Worm (Caenorhabditis elegans) whole organism, young adult: ENCODE results near the gene asp-5.

Experiments used
- B0019.2 ChIP-seq: fragments of 200-800 bp; sonication (Bioruptor generic); conservative IDR thresholded peaks from 2 replicates; pipeline ENCODE4 v1.3.6; 2022; ENCODE audit warnings: missing genetic modification reagents, missing genetic modification characterization, missing compliant biosample characterization
- B0261.1 ChIP-seq: sonication (generic microtip); optimal IDR thresholded peaks from 2 replicates; lab custom pipeline; 2016; ENCODE audit warnings: mild to moderate bottlenecking, missing genetic modification characterization, moderate library complexity, missing compliant biosample characterization
- B0336.3 ChIP-seq: fragments of 200-800 bp; sonication (Bioruptor generic); IDR thresholded peaks from 2 replicates; pipeline ENCODE4 v1.3.6; 2022; ENCODE audit warnings: missing genetic modification characterization, missing compliant biosample characterization
- C06A6.2 ChIP-seq: fragments of 200-800 bp; sonication (Bioruptor generic); conservative IDR thresholded peaks from 2 replicates; pipeline ENCODE4 v1.3.6; 2022; ENCODE audit warnings: missing genetic modification characterization, missing compliant biosample characterization
- F10E7.11 ChIP-seq: sonication (generic microtip); optimal IDR thresholded peaks from 2 replicates; lab custom pipeline; 2017; ENCODE audit warnings: mild to moderate bottlenecking, missing genetic modification characterization, moderate library complexity, missing compliant biosample characterization
- F33H1.4 ChIP-seq: fragments of 200-800 bp; sonication (Bioruptor generic); IDR thresholded peaks from 2 replicates; pipeline ENCODE4 v1.3.6; 2022; ENCODE audit warnings: missing genetic modification reagents, missing genetic modification characterization, missing compliant biosample characterization
- K12H6.12 ChIP-seq: fragments of 200-800 bp; sonication (Bioruptor generic); optimal IDR thresholded peaks from 2 replicates; lab custom pipeline; 2018; ENCODE audit warnings: mild to moderate bottlenecking, missing genetic modification characterization, missing compliant biosample characterization
- Y53G8AR.9 ChIP-seq: fragments of 200-800 bp; sonication (Bioruptor generic); conservative IDR thresholded peaks from 2 replicates; pipeline ENCODE4 v1.3.6; 2022; ENCODE audit warnings: missing genetic modification reagents, missing genetic modification characterization, missing compliant biosample characterization
- ZK185.1 ChIP-seq: sonication (generic microtip); optimal IDR thresholded peaks from 2 replicates; lab custom pipeline; 2016; ENCODE audit warnings: mild to moderate bottlenecking, missing genetic modification characterization, missing compliant biosample characterization; ENCODE audit not compliant: poor library complexity, severe bottlenecking
- akir-1 ChIP-seq: fragments of 200-800 bp; sonication (Bioruptor generic); optimal IDR thresholded peaks from 2 replicates; lab custom pipeline; 2018; ENCODE audit warnings: mild to moderate bottlenecking, missing genetic modification characterization, moderate library complexity, missing compliant biosample characterization
- aptf-3 ChIP-seq: fragments of 200-800 bp; sonication (Bioruptor generic); IDR thresholded peaks from 2 replicates; pipeline ENCODE4 v1.3.6; 2022; ENCODE audit warnings: missing genetic modification characterization, missing compliant biosample characterization
- attf-3 ChIP-seq: fragments of 200-800 bp; sonication (Bioruptor generic); conservative IDR thresholded peaks from 2 replicates; pipeline ENCODE4 v1.3.6; 2022; ENCODE audit warnings: missing genetic modification reagents, missing genetic modification characterization, missing compliant biosample characterization
- attf-5 ChIP-seq: fragments of 200-800 bp; sonication (Bioruptor generic); optimal IDR thresholded peaks from 2 replicates; lab custom pipeline; 2018; ENCODE audit warnings: mild to moderate bottlenecking, missing genetic modification characterization, missing compliant biosample characterization
- bed-1 ChIP-seq: fragments of 200-800 bp; sonication (Bioruptor generic); IDR thresholded peaks from 2 replicates; pipeline ENCODE4 v1.3.6; 2022; ENCODE audit warnings: missing genetic modification reagents, missing genetic modification characterization, missing compliant biosample characterization
- ccch-3 ChIP-seq: fragments of 200-800 bp; sonication (Bioruptor generic); optimal IDR thresholded peaks from 2 replicates; lab custom pipeline; 2018; ENCODE audit warnings: mild to moderate bottlenecking, missing genetic modification characterization, missing compliant biosample characterization
- ceh-58 ChIP-seq: fragments of 200-800 bp; sonication (Bioruptor generic); IDR thresholded peaks from 2 replicates; pipeline ENCODE4 v1.3.6; 2022; ENCODE audit warnings: missing genetic modification characterization, missing compliant biosample characterization
- ceh-79 ChIP-seq: sonication (generic microtip); optimal IDR thresholded peaks from 2 replicates; lab custom pipeline; 2017; ENCODE audit warnings: mild to moderate bottlenecking, missing genetic modification characterization, missing compliant biosample characterization
- chd-7 ChIP-seq: sonication (generic microtip); optimal IDR thresholded peaks from 2 replicates; lab custom pipeline; 2016; ENCODE audit warnings: mild to moderate bottlenecking, missing genetic modification characterization, moderate library complexity, missing compliant biosample characterization
- die-1 ChIP-seq: sonication (generic microtip); optimal IDR thresholded peaks from 2 replicates; lab custom pipeline; 2016; ENCODE audit warnings: missing genotype, mild to moderate bottlenecking, missing genetic modification characterization, missing compliant biosample characterization
- dpl-1 ChIP-seq: fragments of 150-350 bp; optimal IDR thresholded peaks from 2 replicates; lab custom pipeline; 2014; ENCODE audit warnings: missing biosample characterization, missing genetic modification reagents, missing genetic modification characterization
- efl-1 ChIP-seq: fragments of 150-350 bp; optimal IDR thresholded peaks from 2 replicates; lab custom pipeline; 2014; ENCODE audit warnings: missing biosample characterization, missing genetic modification reagents, missing genetic modification characterization
- egrh-3 ChIP-seq: fragments of 200-800 bp; sonication (Bioruptor generic); IDR thresholded peaks from 2 replicates; pipeline ENCODE4 v1.3.6; 2022; ENCODE audit warnings: missing genetic modification reagents, missing genetic modification characterization, missing compliant biosample characterization
- fkh-3 ChIP-seq: sonication (generic microtip); optimal IDR thresholded peaks from 2 replicates; lab custom pipeline; 2016; ENCODE audit warnings: mild to moderate bottlenecking, missing genetic modification characterization, missing compliant biosample characterization
- hmg-20 ChIP-seq: fragments of 200-800 bp; sonication (Bioruptor generic); IDR thresholded peaks from 2 replicates; pipeline ENCODE4 v1.3.6; 2022; ENCODE audit warnings: missing genetic modification reagents, missing genetic modification characterization, missing compliant biosample characterization
- hrde-1 ChIP-seq: sonication (generic microtip); optimal IDR thresholded peaks from 2 replicates; lab custom pipeline; 2016; ENCODE audit warnings: missing genetic modification characterization, mild to moderate bottlenecking, missing compliant biosample characterization, moderate library complexity, missing genotype, missing genetic modification reagents, borderline replicate concordance
- lag-1 ChIP-seq: fragments of 200-800 bp; sonication (Bioruptor generic); IDR thresholded peaks from 2 replicates; pipeline ENCODE4 v1.3.6; 2022; ENCODE audit warnings: missing genetic modification reagents, missing genetic modification characterization, missing compliant biosample characterization
- lir-1 ChIP-seq: fragments of 200-800 bp; sonication (Bioruptor generic); conservative IDR thresholded peaks from 2 replicates; pipeline ENCODE4 v1.3.6; 2022; ENCODE audit warnings: missing genetic modification reagents, missing genetic modification characterization, missing compliant biosample characterization
- lsl-1 ChIP-seq: fragments of 200-800 bp; sonication (Bioruptor generic); optimal IDR thresholded peaks from 2 replicates; lab custom pipeline; 2018; ENCODE audit warnings: mild to moderate bottlenecking, missing genetic modification characterization, moderate library complexity, missing compliant biosample characterization
- mcd-1 ChIP-seq: fragments of 200-800 bp; sonication (Bioruptor generic); IDR thresholded peaks from 2 replicates; pipeline ENCODE4 v1.3.6; 2022; ENCODE audit warnings: missing genetic modification reagents, missing genetic modification characterization, missing compliant biosample characterization
- mel-28 ChIP-seq: sonication (generic microtip); optimal IDR thresholded peaks from 2 replicates; lab custom pipeline; 2016; ENCODE audit warnings: borderline replicate concordance, mild to moderate bottlenecking, missing genetic modification characterization, missing compliant biosample characterization
- mes-4 ChIP-seq: sonication (generic microtip); optimal IDR thresholded peaks from 2 replicates; lab custom pipeline; 2016; ENCODE audit warnings: missing genotype, missing genetic modification characterization, missing compliant biosample characterization
- mxl-1 ChIP-seq: sonication (generic microtip); optimal IDR thresholded peaks from 2 replicates; lab custom pipeline; 2016; ENCODE audit warnings: missing genetic modification characterization, missing compliant biosample characterization
- nhr-120 ChIP-seq: fragments of 200-800 bp; sonication (Bioruptor generic); IDR thresholded peaks from 2 replicates; pipeline ENCODE4 v1.3.6; 2022; ENCODE audit warnings: missing genetic modification characterization, missing compliant biosample characterization
- nhr-179 ChIP-seq: sonication (generic microtip); optimal IDR thresholded peaks from 2 replicates; lab custom pipeline; 2016; ENCODE audit warnings: mild to moderate bottlenecking, missing genetic modification characterization, missing compliant biosample characterization
- pha-4 ChIP-seq: fragments of 150-350 bp; sonication (generic microtip); optimal IDR thresholded peaks from 2 replicates; lab custom pipeline; 2014; ENCODE audit warnings: missing biosample characterization, missing genetic modification reagents, missing genetic modification characterization
- rcor-1 ChIP-seq: fragments of 200-800 bp; sonication (Bioruptor generic); IDR thresholded peaks from 2 replicates; pipeline ENCODE4 v1.3.6; 2022; ENCODE audit warnings: missing genetic modification reagents, missing genetic modification characterization, missing compliant biosample characterization
- sdz-38 ChIP-seq: sonication (generic microtip); optimal IDR thresholded peaks from 2 replicates; lab custom pipeline; 2016; ENCODE audit warnings: missing genotype, missing genetic modification characterization, missing compliant biosample characterization
- snpc-1.1 ChIP-seq: sonication (generic microtip); optimal IDR thresholded peaks from 2 replicates; lab custom pipeline; 2017; ENCODE audit warnings: missing genetic modification characterization, mild to moderate bottlenecking, missing compliant biosample characterization, antibody characterized with exemption, moderate library complexity, missing genotype, missing genetic modification reagents; ENCODE audit not compliant: insufficient read depth
- snpc-1.3 ChIP-seq: sonication (generic microtip); optimal IDR thresholded peaks from 2 replicates; lab custom pipeline; 2017; ENCODE audit warnings: missing genetic modification characterization, mild to moderate bottlenecking, missing compliant biosample characterization, antibody characterized with exemption, moderate library complexity, missing genotype, missing genetic modification reagents; ENCODE audit not compliant: insufficient read depth
- snpc-3.4 ChIP-seq: sonication (generic microtip); optimal IDR thresholded peaks from 2 replicates; lab custom pipeline; 2017; ENCODE audit warnings: missing genetic modification characterization, mild to moderate bottlenecking, missing compliant biosample characterization, antibody characterized with exemption, moderate library complexity, missing genotype, missing genetic modification reagents
- snpc-4 ChIP-seq, 5 experiments: fragments of 150-350 bp in 1 of 5; sonication (generic microtip) in 4 of 5; optimal IDR thresholded peaks; 2 replicates each; lab custom pipeline; 2014 to 2018; ENCODE audit warnings: missing genetic modification characterization in 5 of 5, missing biosample characterization in 3 of 5, antibody characterized with exemption in 2 of 5, mild to moderate bottlenecking in 2 of 5, missing compliant biosample characterization in 2 of 5, missing genotype in 2 of 5, moderate library complexity in 2 of 5, missing genetic modification reagents in 1 of 5
- somi-1 ChIP-seq: fragments of 200-800 bp; sonication (Bioruptor generic); optimal IDR thresholded peaks from 2 replicates; lab custom pipeline; 2018; ENCODE audit warnings: mild to moderate bottlenecking, missing genetic modification characterization, missing compliant biosample characterization
- tlf-1 ChIP-seq: fragments of 200-800 bp; sonication (Bioruptor generic); optimal IDR thresholded peaks from 2 replicates; lab custom pipeline; 2018; ENCODE audit warnings: mild to moderate bottlenecking, missing genetic modification characterization, missing compliant biosample characterization
- ztf-18 ChIP-seq: sonication (generic microtip); optimal IDR thresholded peaks from 2 replicates; lab custom pipeline; 2016; ENCODE audit warnings: missing genotype, mild to moderate bottlenecking, missing genetic modification characterization, missing compliant biosample characterization
- ztf-22 ChIP-seq: fragments of 200-800 bp; sonication (Bioruptor generic); optimal IDR thresholded peaks from 2 replicates; lab custom pipeline; 2018; ENCODE audit warnings: mild to moderate bottlenecking, missing genetic modification characterization, moderate library complexity, missing compliant biosample characterization
- ztf-25 ChIP-seq: fragments of 200-800 bp; sonication (Bioruptor generic); IDR thresholded peaks from 2 replicates; pipeline ENCODE4 v1.3.6; 2022; ENCODE audit warnings: missing genetic modification reagents, missing genetic modification characterization, missing compliant biosample characterization
- ztf-3 ChIP-seq: fragments of 200-800 bp; sonication (Bioruptor generic); optimal IDR thresholded peaks from 2 replicates; lab custom pipeline; 2018; ENCODE audit warnings: mild to moderate bottlenecking, missing genetic modification characterization, missing compliant biosample characterization
- ztf-6 ChIP-seq: fragments of 200-800 bp; sonication (Bioruptor generic); IDR thresholded peaks from 2 replicates; pipeline ENCODE4 v1.3.6; 2022; ENCODE audit warnings: missing genetic modification reagents, missing genetic modification characterization, missing compliant biosample characterization

Gene asp-5

DNA sequence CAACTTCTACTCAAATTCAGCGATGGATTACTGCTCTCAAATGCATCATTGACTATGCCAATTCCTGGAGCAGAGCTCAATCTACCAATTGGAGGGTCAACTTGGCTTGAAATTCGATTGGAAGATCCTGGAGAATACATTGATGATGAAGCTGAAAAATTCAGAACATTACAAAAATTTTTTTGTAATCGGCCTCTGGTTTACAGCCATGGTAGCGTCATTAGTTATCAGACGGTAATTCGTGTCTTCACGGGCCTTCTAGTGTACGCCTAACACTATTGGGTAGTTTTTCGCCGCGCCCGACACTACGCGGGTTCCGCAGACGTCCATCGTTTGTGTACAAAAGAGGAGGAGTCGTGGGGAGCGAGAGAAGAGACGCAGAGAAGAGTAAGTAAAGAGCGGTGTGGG, 43.5 kb upstream of the asp-5 start (continued):
- TF ChIP-seq mxl-1 (tag; lab: Kevin White, UChicago) = peak; percentile 31
- peak; percentile 54 for TF ChIP-seq K12H6.12 (tag; lab: Kevin White, UChicago)
- TF ChIP-seq lsl-1 (GFP tag; lab: Kevin White, UChicago) = peak; percentile 83
- TF ChIP-seq chd-7 = peak; percentile 74
- no peak for TF ChIP-seq aptf-3 (GFP tag; lab: Robert Waterston, UW)
- peak; percentile 22 for TF ChIP-seq ztf-22 (GFP tag; lab: Kevin White, UChicago)
- no peak for TF ChIP-seq nhr-179 (tag; lab: Kevin White, UChicago)
- TF ChIP-seq bed-1 (GFP tag; lab: Robert Waterston, UW) = no peak
- peak; percentile 52 for TF ChIP-seq die-1
- no peak for TF ChIP-seq nhr-120 (GFP tag; lab: Robert Waterston, UW)
- TF ChIP-seq snpc-3.4 (tag; lab: Kevin White, UChicago) = peak; percentile 99
- peak; percentile 69 for TF ChIP-seq tlf-1 (GFP tag; lab: Kevin White, UChicago)
- TF ChIP-seq B0336.3 = peak; percentile 96
- peak; percentile 86 for TF ChIP-seq Y53G8AR.9 (GFP tag; lab: Robert Waterston, UW)
- peak; percentile 80 for TF ChIP-seq somi-1 (GFP tag; lab: Kevin White, UChicago)
- TF ChIP-seq B0019.2 (GFP tag; lab: Robert Waterston, UW) = peak; percentile 69
- TF ChIP-seq mcd-1 = peak; percentile 84
- peak; percentile 72 for TF ChIP-seq ztf-18 (tag; lab: Kevin White, UChicago)
- no peak for TF ChIP-seq ztf-6
- TF ChIP-seq lir-1 (GFP tag; lab: Robert Waterston, UW) = peak; percentile 70; the same call in 1 of the 2 replicates
- TF ChIP-seq dpl-1 (GFP tag; lab: Kevin White, UChicago) = peak; percentile 40
- TF ChIP-seq hrde-1 = peak; percentile 90
- TF ChIP-seq egrh-3 (GFP tag; lab: Robert Waterston, UW) = peak; percentile 70
- TF ChIP-seq B0261.1 (tag; lab: Kevin White, UChicago) = peak; percentile 59
- peak; percentile 99 for TF ChIP-seq snpc-1.1 (tag; lab: Kevin White, UChicago)
- no peak for TF ChIP-seq ceh-79 (tag; lab: Kevin White, UChicago)
- peak; percentile 89 for TF ChIP-seq ZK185.1 (tag; lab: Kevin White, UChicago)
- TF ChIP-seq ccch-3 (GFP tag; lab: Kevin White, UChicago) = no peak
- peak; percentile 35 for TF ChIP-seq efl-1 (GFP tag; lab: Kevin White, UChicago)
- no peak for TF ChIP-seq pha-4 (tag; lab: Kevin White, UChicago)
- TF ChIP-seq ztf-25 = peak; percentile 73; the same call in 1 of the 2 replicates
- TF ChIP-seq sdz-38 = no peak
- peak; percentile 77 for TF ChIP-seq attf-3 (GFP tag; lab: Robert Waterston, UW)
- peak; percentile 74 for TF ChIP-seq C06A6.2 (GFP tag; lab: Robert Waterston, UW)
- TF ChIP-seq attf-5 = peak; percentile 47
- peak; percentile 71 for TF ChIP-seq F33H1.4
- TF ChIP-seq snpc-4 (GFP tag; optimal IDR thresholded peaks at IDR 0.05; lab: Kevin White, UChicago) = peak; percentile 100
- TF ChIP-seq snpc-4 (tag; optimal IDR thresholded peaks at IDR 0.05; lab: Kevin White, UChicago) = peak; percentile 99 to 100 (median 100)
- TF ChIP-seq rcor-1 (GFP tag; lab: Robert Waterston, UW) = peak; percentile 95
- no peak for TF ChIP-seq ceh-58 (GFP tag; lab: Robert Waterston, UW)
- peak; percentile 36 for TF ChIP-seq mes-4 (tag; lab: Kevin White, UChicago)
- peak; percentile 8 for TF ChIP-seq F10E7.11
- TF ChIP-seq akir-1 (GFP tag; lab: Kevin White, UChicago) = peak; percentile 49
- peak; percentile 98 for TF ChIP-seq snpc-1.3 (tag; lab: Kevin White, UChicago)
- peak; percentile 54 for TF ChIP-seq fkh-3 (tag; lab: Kevin White, UChicago)
- no peak for TF ChIP-seq ztf-3 (GFP tag; lab: Kevin White, UChicago)
- peak; percentile 84 for TF ChIP-seq hmg-20 (GFP tag; lab: Robert Waterston, UW)
- TF ChIP-seq lag-1 (GFP tag; lab: Robert Waterston, UW) = no peak
- peak; percentile 74 for TF ChIP-seq mel-28 (tag; lab: Kevin White, UChicago)
